Fruit fly (Drosophila melanogaster) whole organism: Measurements from ENCODE around the gene scpr-C.

Experiments
- CG8478 ChIP-seq: fragments of >200 bp; optimal IDR thresholded peaks from 2 replicates; lab custom pipeline; 2018; ENCODE audit warnings: inconsistent platforms
- Dll ChIP-seq: fragments of >200 bp; optimal IDR thresholded peaks from 2 replicates; lab custom pipeline; 2017
- EcR ChIP-seq, 2 experiments: fragments of >200 bp; optimal IDR thresholded peaks; 2 replicates each; lab custom pipeline; 2017; ENCODE audit warnings: missing biosample characterization in 2 of 2, missing genetic modification characterization in 2 of 2, missing genetic modification reagents in 2 of 2
- pan ChIP-seq: fragments of >200 bp; optimal IDR thresholded peaks from 2 replicates; lab custom pipeline; 2017
- psq ChIP-seq: fragments of >200 bp; optimal IDR thresholded peaks from 2 replicates; lab custom pipeline; 2017
- usp ChIP-seq: fragments of >200 bp; optimal IDR thresholded peaks from 2 replicates; lab custom pipeline; 2017; ENCODE audit warnings: missing biosample characterization, missing genetic modification characterization, mixed read lengths

- TF ChIP-seq Dll (lab: Kevin White, UChicago) (no peak), CG8478 (lab: Kevin White, UChicago) (no peak), EcR (GFP tag; optimal IDR thresholded peaks at IDR 0.05; lab: Kevin White, UChicago) (no peak), psq (lab: Kevin White, UChicago) (no peak), usp (GFP tag; lab: Kevin White, UChicago) (no peak), pan (peak; percentile 88)
These were observed 24.4 kb upstream of the scpr-C start for dm6 chr3R:11200885-11201421.
